Fruit fly (Drosophila melanogaster) whole organism, embryonic: ENCODE measurements around the gene TotB.

Source experiments
- Aef1 ChIP-seq: fragments of 200-800 bp; sonication (Bioruptor generic); IDR thresholded peaks from 3 replicates; pipeline ENCODE4 v1.3.6; 2022; ENCODE audit warnings: missing biosample characterization, missing genetic modification characterization
- CG12219 ChIP-seq: fragments of 200-800 bp; sonication (Bioruptor generic); optimal IDR thresholded peaks from 3 replicates; lab custom pipeline; 2018; ENCODE audit warnings: missing biosample characterization, mild to moderate bottlenecking, missing genetic modification characterization
- CG30431 ChIP-seq: fragments of 200-800 bp; sonication (Bioruptor generic); optimal IDR thresholded peaks from 2 replicates; lab custom pipeline; 2017; ENCODE audit warnings: missing biosample characterization, missing genetic modification characterization
- CG7357 ChIP-seq: fragments of 200-800 bp; sonication (Bioruptor generic); IDR thresholded peaks from 3 replicates; pipeline ENCODE4 v1.3.6; 2022; ENCODE audit warnings: missing biosample characterization, missing genetic modification characterization
- Hr78 ChIP-seq, 2 experiments: fragments of 200-800 bp in 1 of 2; fragments of >200 bp in 1 of 2; sonication (Bioruptor generic) in 1 of 2; optimal IDR thresholded peaks; 2 replicates each; lab custom pipeline; 2017 to 2019; ENCODE audit warnings: missing biosample characterization in 2 of 2, missing genetic modification characterization in 2 of 2, mild to moderate bottlenecking in 1 of 2, moderate library complexity in 1 of 2
- Meics ChIP-seq: fragments of 200-800 bp; sonication (Bioruptor generic); optimal IDR thresholded peaks from 2 replicates; lab custom pipeline; 2017; ENCODE audit warnings: missing biosample characterization, mild to moderate bottlenecking, missing genetic modification characterization
- corto ChIP-seq: fragments of 200-800 bp; sonication (Bioruptor generic); optimal IDR thresholded peaks from 2 replicates; lab custom pipeline; 2016; ENCODE audit warnings: missing biosample characterization, mild to moderate bottlenecking, missing genetic modification characterization, moderate library complexity
- pum ChIP-seq: fragments of 200-800 bp; sonication (Bioruptor generic); optimal IDR thresholded peaks from 2 replicates; lab custom pipeline; 2016; ENCODE audit warnings: missing biosample characterization, missing genetic modification characterization
- tup ChIP-seq: fragments of 200-800 bp; sonication (Bioruptor generic); optimal IDR thresholded peaks from 2 replicates; lab custom pipeline; 2016; ENCODE audit warnings: missing biosample characterization, mild to moderate bottlenecking, missing genetic modification characterization, moderate library complexity

- TF ChIP-seq Meics (GFP tag; lab: Kevin White, UChicago): peak; percentile 15
- no peak for TF ChIP-seq CG12219 (GFP tag; lab: Kevin White, UChicago)
- no peak for TF ChIP-seq pum (GFP tag; lab: Kevin White, UChicago)
- TF ChIP-seq corto: no peak
- peak; percentile 5 for TF ChIP-seq tup (GFP tag; lab: Kevin White, UChicago)
- TF ChIP-seq CG30431 (GFP tag; lab: Kevin White, UChicago): no peak
- TF ChIP-seq Hr78 (GFP tag; optimal IDR thresholded peaks at IDR 0.05; lab: Kevin White, UChicago): no peak
- TF ChIP-seq CG7357 (GFP tag; lab: Robert Waterston, UW): no peak
- TF ChIP-seq Aef1: no peak
Observed at dm6 chr3R:20830153-20830695, 43.5 kb upstream of the TotB start, which contains the start of gene Adss.
